Fruit fly (Drosophila melanogaster) whole organism, embryonic: ENCODE data around the gene mask.
A peak's percentile ranks its signal among the peaks of the same experiment; 100 is the strongest.

Experiments used
- BtbVII ChIP-seq: fragments of 200-800 bp; sonication (Bioruptor generic); optimal IDR thresholded peaks from 3 replicates; lab custom pipeline; 2017; ENCODE audit warnings: missing biosample characterization, mild to moderate bottlenecking, missing genetic modification characterization
- CG10274 ChIP-seq: fragments of 200-800 bp; sonication (Bioruptor generic); optimal IDR thresholded peaks from 3 replicates; lab custom pipeline; 2017; ENCODE audit warnings: missing biosample characterization, mild to moderate bottlenecking, missing genetic modification characterization
- CG11723 ChIP-seq: fragments of 200-800 bp; sonication (Bioruptor generic); optimal IDR thresholded peaks from 2 replicates; lab custom pipeline; 2017; ENCODE audit warnings: missing biosample characterization, mild to moderate bottlenecking, missing genetic modification characterization
- CG1233 ChIP-seq: fragments of 200-800 bp; sonication (Bioruptor generic); optimal IDR thresholded peaks from 4 replicates; lab custom pipeline; 2018; ENCODE audit warnings: missing biosample characterization, mild to moderate bottlenecking, missing genetic modification characterization
- CG12769 ChIP-seq: fragments of 200-800 bp; sonication (Bioruptor generic); optimal IDR thresholded peaks from 2 replicates; lab custom pipeline; 2019; ENCODE audit warnings: missing biosample characterization, mild to moderate bottlenecking, missing genetic modification characterization, moderate library complexity
- CG13624 ChIP-seq: fragments of 200-800 bp; sonication (Bioruptor generic); optimal IDR thresholded peaks from 2 replicates; lab custom pipeline; 2016; ENCODE audit warnings: missing biosample characterization, missing genetic modification characterization
- CG14014 ChIP-seq: fragments of 200-800 bp; sonication (Bioruptor generic); IDR thresholded peaks from 2 replicates; pipeline ENCODE4 v1.3.6; 2022; ENCODE audit warnings: missing biosample characterization, missing genetic modification characterization
- CG14050 ChIP-seq: fragments of 200-800 bp; sonication (Bioruptor generic); IDR thresholded peaks from 3 replicates; pipeline ENCODE4 v1.3.6; 2022; ENCODE audit warnings: missing biosample characterization, missing genetic modification characterization
- CG14860 ChIP-seq: fragments of 200-800 bp; sonication (Bioruptor generic); IDR thresholded peaks from 3 replicates; pipeline ENCODE4 v1.3.6; 2022; ENCODE audit warnings: missing biosample characterization, missing genetic modification characterization; ENCODE audit not compliant: partially characterized antibody
- CG1647 ChIP-seq: fragments of 200-800 bp; sonication (Bioruptor generic); optimal IDR thresholded peaks from 3 replicates; lab custom pipeline; 2016; ENCODE audit warnings: missing biosample characterization, missing genetic modification characterization
- CG2199 ChIP-seq: fragments of 200-800 bp; sonication (Bioruptor generic); IDR thresholded peaks from 3 replicates; pipeline ENCODE4 v1.3.6; 2022; ENCODE audit warnings: missing biosample characterization, missing genetic modification characterization
- CG30431 ChIP-seq: fragments of 200-800 bp; sonication (Bioruptor generic); optimal IDR thresholded peaks from 2 replicates; lab custom pipeline; 2017; ENCODE audit warnings: missing biosample characterization, missing genetic modification characterization
- CG31224 ChIP-seq: fragments of 200-800 bp; sonication (Bioruptor generic); IDR thresholded peaks from 2 replicates; pipeline ENCODE4 v1.3.6; 2022; ENCODE audit warnings: missing biosample characterization, missing genetic modification characterization
- CG32772 ChIP-seq: fragments of 200-800 bp; sonication (Bioruptor generic); IDR thresholded peaks from 2 replicates; pipeline ENCODE4 v1.3.6; 2022; ENCODE audit warnings: missing biosample characterization, missing genetic modification characterization
- CG3995 ChIP-seq: fragments of 200-800 bp; sonication (Bioruptor generic); optimal IDR thresholded peaks from 3 replicates; lab custom pipeline; 2016; ENCODE audit warnings: missing biosample characterization, missing genetic modification characterization
- CG42726 ChIP-seq: fragments of 200-800 bp; sonication (Bioruptor generic); IDR thresholded peaks from 2 replicates; pipeline ENCODE4 v1.3.6; 2022; ENCODE audit warnings: missing biosample characterization, missing genetic modification characterization; ENCODE audit not compliant: partially characterized antibody
- CG4404 ChIP-seq: fragments of 200-800 bp; sonication (Bioruptor generic); IDR thresholded peaks from 2 replicates; pipeline ENCODE4 v1.3.6; 2022; ENCODE audit warnings: missing biosample characterization, missing genetic modification characterization
- CG6254 ChIP-seq: fragments of 200-800 bp; sonication (Bioruptor generic); optimal IDR thresholded peaks from 3 replicates; lab custom pipeline; 2017; ENCODE audit warnings: mild to moderate bottlenecking, missing biosample characterization, missing genetic modification reagents, missing genetic modification characterization
- CG7357 ChIP-seq: fragments of 200-800 bp; sonication (Bioruptor generic); IDR thresholded peaks from 3 replicates; pipeline ENCODE4 v1.3.6; 2022; ENCODE audit warnings: missing biosample characterization, missing genetic modification characterization
- CG9797 ChIP-seq: fragments of 200-800 bp; sonication (Bioruptor generic); optimal IDR thresholded peaks from 3 replicates; lab custom pipeline; 2018; ENCODE audit warnings: missing biosample characterization, mild to moderate bottlenecking, missing genetic modification characterization
- CG9817 ChIP-seq: fragments of 200-800 bp; sonication (Bioruptor generic); optimal IDR thresholded peaks from 2 replicates; lab custom pipeline; 2018; ENCODE audit warnings: missing biosample characterization, mild to moderate bottlenecking, missing genetic modification characterization, moderate library complexity
- Dek ChIP-seq: fragments of 200-800 bp; sonication (Bioruptor generic); optimal IDR thresholded peaks from 3 replicates; lab custom pipeline; 2019; ENCODE audit warnings: missing biosample characterization, mild to moderate bottlenecking, missing genetic modification characterization, moderate library complexity
- HLH54F ChIP-seq: fragments of 200-800 bp; sonication (Bioruptor generic); optimal IDR thresholded peaks from 3 replicates; lab custom pipeline; 2016; ENCODE audit warnings: missing biosample characterization, missing genetic modification characterization
- Hr78 ChIP-seq, 2 experiments: fragments of 200-800 bp in 1 of 2; fragments of >200 bp in 1 of 2; sonication (Bioruptor generic) in 1 of 2; optimal IDR thresholded peaks; 2 replicates each; lab custom pipeline; 2017 to 2019; ENCODE audit warnings: missing biosample characterization in 2 of 2, missing genetic modification characterization in 2 of 2, mild to moderate bottlenecking in 1 of 2, moderate library complexity in 1 of 2
- Lhr ChIP-seq: fragments of 200-800 bp; sonication (Bioruptor generic); optimal IDR thresholded peaks from 3 replicates; lab custom pipeline; 2017; ENCODE audit warnings: mild to moderate bottlenecking, missing biosample characterization, missing genetic modification reagents, missing genetic modification characterization
- Lim3 ChIP-seq: fragments of 200-800 bp; sonication (Bioruptor generic); IDR thresholded peaks from 2 replicates; pipeline ENCODE4 v1.3.6; 2022; ENCODE audit warnings: missing biosample characterization, missing genetic modification characterization
- Mad ChIP-seq: fragments of 200-800 bp; sonication (Bioruptor generic); optimal IDR thresholded peaks from 2 replicates; lab custom pipeline; 2016; ENCODE audit warnings: missing biosample characterization, missing genetic modification characterization
- Med ChIP-seq: fragments of 200-800 bp; sonication (Bioruptor generic); peaks from one replicate; lab custom pipeline; 2016; ENCODE audit warnings: missing biosample characterization, missing genetic modification characterization, mild to moderate bottlenecking, inconsistent platforms, moderate library complexity
- Nf-YA ChIP-seq: fragments of 200-800 bp; sonication (Bioruptor generic); IDR thresholded peaks from 2 replicates; pipeline ENCODE4 v1.3.6; 2022; ENCODE audit warnings: missing biosample characterization, missing genetic modification characterization
- Nf-YB ChIP-seq: fragments of 200-800 bp; sonication (Bioruptor generic); optimal IDR thresholded peaks from 3 replicates; lab custom pipeline; 2019; ENCODE audit warnings: missing biosample characterization, mild to moderate bottlenecking, missing genetic modification characterization, moderate library complexity
- Sry-β ChIP-seq: fragments of 200-800 bp; sonication (Bioruptor generic); optimal IDR thresholded peaks from 2 replicates; lab custom pipeline; 2018; ENCODE audit warnings: missing biosample characterization, mild to moderate bottlenecking, missing genetic modification characterization, moderate library complexity
- Trl ChIP-seq, 3 experiments: fragments of >200 bp in 2 of 3; fragments of 200-800 bp in 1 of 3; sonication (Bioruptor generic) in 1 of 3; optimal IDR thresholded peaks; 2 replicates in 1 of 3; 3 replicates in 2 of 3; lab custom pipeline; 2016 to 2017; ENCODE audit warnings: missing biosample characterization in 1 of 3, missing genetic modification characterization in 1 of 3
- crol ChIP-seq: fragments of 200-800 bp; sonication (Bioruptor generic); IDR thresholded peaks from 2 replicates; pipeline ENCODE4 v1.3.6; 2022; ENCODE audit warnings: missing biosample characterization, missing genetic modification characterization
- danr ChIP-seq: fragments of 200-800 bp; sonication (Bioruptor generic); IDR thresholded peaks from 2 replicates; pipeline ENCODE4 v1.3.6; 2022; ENCODE audit warnings: missing biosample characterization, missing genetic modification characterization
- grn ChIP-seq: fragments of 200-800 bp; sonication (Bioruptor generic); optimal IDR thresholded peaks from 3 replicates; lab custom pipeline; 2017; ENCODE audit warnings: missing biosample characterization, missing genetic modification characterization
- gsb-n ChIP-seq: fragments of 200-800 bp; sonication (Bioruptor generic); optimal IDR thresholded peaks from 3 replicates; lab custom pipeline; 2018; ENCODE audit warnings: missing biosample characterization, mild to moderate bottlenecking, missing genetic modification characterization
- insv ChIP-seq, 2 experiments: fragments of 200-800 bp; sonication (Bioruptor generic); optimal IDR thresholded peaks; 3 replicates each; lab custom pipeline; 2016 to 2018; ENCODE audit warnings: missing biosample characterization in 2 of 2, missing genetic modification characterization in 2 of 2
- klu ChIP-seq: fragments of 200-800 bp; sonication (Bioruptor generic); IDR thresholded peaks from 2 replicates; pipeline ENCODE4 v1.3.6; 2022; ENCODE audit warnings: missing biosample characterization, missing genetic modification characterization
- lola ChIP-seq, 3 experiments: fragments of >200 bp in 2 of 3; fragments of 200-800 bp in 1 of 3; sonication (Bioruptor generic) in 1 of 3; optimal IDR thresholded peaks; 2 replicates each; lab custom pipeline; 2017 to 2019; ENCODE audit warnings: missing biosample characterization in 3 of 3, missing genetic modification characterization in 3 of 3, mild to moderate bottlenecking in 1 of 3, moderate library complexity in 1 of 3
- mld ChIP-seq: fragments of 200-800 bp; sonication (Bioruptor generic); IDR thresholded peaks from 3 replicates; pipeline ENCODE4 v1.3.6; 2022; ENCODE audit warnings: missing biosample characterization, missing genetic modification characterization; ENCODE audit not compliant: partially characterized antibody
- nom ChIP-seq: fragments of 200-800 bp; sonication (Bioruptor generic); optimal IDR thresholded peaks from 2 replicates; lab custom pipeline; 2017; ENCODE audit warnings: missing biosample characterization, missing genetic modification characterization, mild to moderate bottlenecking, moderate library complexity, missing genetic modification reagents
- otp ChIP-seq: fragments of 200-800 bp; sonication (Bioruptor generic); IDR thresholded peaks from 3 replicates; pipeline ENCODE4, ENCODE4 v1.3.6; 2022; ENCODE audit warnings: missing biosample characterization, missing genetic modification characterization
- rib ChIP-seq: fragments of 200-800 bp; sonication (Bioruptor generic); IDR thresholded peaks from 2 replicates; pipeline ENCODE4 v1.3.6; 2022; ENCODE audit warnings: missing biosample characterization, missing genetic modification characterization
- run ChIP-seq: fragments of 200-800 bp; sonication (Bioruptor generic); optimal IDR thresholded peaks from 3 replicates; lab custom pipeline; 2018; ENCODE audit warnings: missing biosample characterization, mild to moderate bottlenecking, missing genetic modification characterization
- tna ChIP-seq: fragments of 200-800 bp; sonication (Bioruptor generic); IDR thresholded peaks from 2 replicates; pipeline ENCODE4 v1.3.6; 2022; ENCODE audit warnings: missing biosample characterization, missing genetic modification characterization; ENCODE audit not compliant: partially characterized antibody
- usp ChIP-seq: fragments of >200 bp; optimal IDR thresholded peaks from 2 replicates; lab custom pipeline; 2017; ENCODE audit warnings: missing biosample characterization, missing genetic modification characterization
- zfh2 ChIP-seq: fragments of 200-800 bp; sonication (Bioruptor generic); optimal IDR thresholded peaks from 2 replicates; lab custom pipeline; 2016; ENCODE audit warnings: missing biosample characterization, missing genetic modification characterization

The mask gene

dm6 chr3R:24276104-24277008 is 46.0 kb downstream of the mask start, which contains the start of gene Orct (continued):
- peak; percentile 58 for TF ChIP-seq Nf-YB (GFP tag; lab: Kevin White, UChicago)
- TF ChIP-seq otp: peak; percentile 32; the same call in 1 of the 3 replicates
- peak; percentile 85 for TF ChIP-seq BtbVII (GFP tag; lab: Kevin White, UChicago)
- no peak for TF ChIP-seq CG9797
- no peak for TF ChIP-seq Hr78 (GFP tag; optimal IDR thresholded peaks at IDR 0.05; lab: Kevin White, UChicago)
- peak; percentile 43 for TF ChIP-seq CG4404
- TF ChIP-seq gsb-n (tag; lab: Kevin White, UChicago): peak; percentile 54
- TF ChIP-seq CG1647 (GFP tag; lab: Kevin White, UChicago): peak; percentile 25
- TF ChIP-seq insv (GFP tag; optimal IDR thresholded peaks at IDR 0.05; lab: Kevin White, UChicago): peak in 1 of 2 experiments; percentile 21
- TF ChIP-seq Mad (GFP tag; lab: Kevin White, UChicago): no peak
- peak; percentile 40 for TF ChIP-seq CG11723 (GFP tag; lab: Kevin White, UChicago)
- peak; percentile 87 for TF ChIP-seq zfh2
- peak; percentile 70 for TF ChIP-seq klu (GFP tag; lab: Robert Waterston, UW)
- TF ChIP-seq Lhr (GFP tag; lab: Kevin White, UChicago): peak; percentile 6
- peak; percentile 89 for TF ChIP-seq Med (GFP tag; lab: Kevin White, UChicago)
- peak; percentile 40 for TF ChIP-seq CG30431 (GFP tag; lab: Kevin White, UChicago)
- TF ChIP-seq crol: peak; percentile 59; the same call in 1 of the 2 replicates
- TF ChIP-seq grn: peak; percentile 59
- peak; percentile 46 for TF ChIP-seq CG13624 (GFP tag; lab: Kevin White, UChicago)
- peak; percentile 26; the same call in 1 of the 2 replicates for TF ChIP-seq CG32772 (GFP tag; lab: Robert Waterston, UW)
- TF ChIP-seq CG3995: no peak
- TF ChIP-seq Dek (tag; lab: Kevin White, UChicago): peak; percentile 78
- TF ChIP-seq CG12769 (tag; lab: Kevin White, UChicago): peak; percentile 83
- TF ChIP-seq HLH54F (GFP tag; lab: Kevin White, UChicago): peak; percentile 87
- peak; percentile 68 for TF ChIP-seq CG9817 (tag; lab: Kevin White, UChicago)
- TF ChIP-seq CG14014 (GFP tag; lab: Robert Waterston, UW): peak; percentile 68
- no peak for TF ChIP-seq tna (GFP tag; lab: Robert Waterston, UW)
- TF ChIP-seq Lim3 (GFP tag; lab: Robert Waterston, UW): no peak
- TF ChIP-seq Trl (optimal IDR thresholded peaks at IDR 0.05; lab: Kevin White, UChicago): peak in 1 of 2 experiments; percentile 31
- peak; percentile 30 for TF ChIP-seq Trl (GFP tag; optimal IDR thresholded peaks at IDR 0.05; lab: Kevin White, UChicago)
- no peak for TF ChIP-seq CG14050
- no peak for TF ChIP-seq danr (GFP tag; lab: Robert Waterston, UW)
- TF ChIP-seq CG14860 (GFP tag; lab: Robert Waterston, UW): no peak
- peak; percentile 79 for TF ChIP-seq CG1233 (GFP tag; lab: Kevin White, UChicago)
- TF ChIP-seq lola (GFP tag; optimal IDR thresholded peaks at IDR 0.05; lab: Kevin White, UChicago): peak in 1 of 3 experiments; percentile 62
- peak; percentile 59 for TF ChIP-seq run
- TF ChIP-seq Sry-β (GFP tag; lab: Kevin White, UChicago): peak; percentile 7
- no peak for TF ChIP-seq rib (GFP tag; lab: Robert Waterston, UW)
- peak; percentile 57; the same call in 1 of the 2 replicates for TF ChIP-seq CG31224 (GFP tag; lab: Robert Waterston, UW)
- no peak for TF ChIP-seq CG2199 (GFP tag; lab: Robert Waterston, UW)
- no peak for TF ChIP-seq usp (GFP tag; lab: Kevin White, UChicago)
- no peak for TF ChIP-seq CG42726
- no peak; the same call in 1 of the 2 replicates for TF ChIP-seq Nf-YA (GFP tag; lab: Robert Waterston, UW)
- TF ChIP-seq mld (GFP tag; lab: Robert Waterston, UW): 0 out of 3 replicates have a peak, but pooled peaks have one; percentile 15
- peak; percentile 57 for TF ChIP-seq CG10274 (GFP tag; lab: Kevin White, UChicago)
- 0 out of 3 replicates have a peak, but pooled peaks have one; percentile 42 for TF ChIP-seq CG7357 (GFP tag; lab: Robert Waterston, UW)
- no peak for TF ChIP-seq nom
- TF ChIP-seq CG6254 (GFP tag; lab: Kevin White, UChicago): peak; percentile 44
